Worm (Caenorhabditis elegans): ENCODE results near the gene Y116F11A.3.

The Y116F11A.3 gene

DNA sequence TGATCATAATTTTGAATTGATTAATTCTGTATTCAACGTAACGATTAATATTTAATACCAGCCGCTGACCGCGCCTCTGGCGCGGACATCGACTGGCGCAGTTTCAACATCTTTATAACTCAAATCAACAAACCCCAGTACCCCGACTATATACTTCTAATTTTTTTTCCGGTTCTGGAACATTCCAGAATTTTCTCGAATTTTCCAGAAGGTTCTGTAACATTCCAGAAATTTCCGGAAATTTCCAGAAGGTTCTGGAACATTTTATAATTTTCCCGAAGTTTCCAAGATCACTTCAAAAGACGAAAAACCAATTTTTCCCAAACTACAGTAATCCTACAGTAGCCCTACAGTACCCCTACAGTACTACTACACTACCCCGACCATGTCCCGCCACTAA, 50.4 kb downstream of the Y116F11A.3 start:
- TF ChIP-seq ceh-18 (tag; optimal IDR thresholded peaks at IDR 0.05): no peak
- TF ChIP-seq Y22D7AL.16 (tag; optimal IDR thresholded peaks at IDR 0.05): no peak
- no peak for TF ChIP-seq ceh-31 (tag; optimal IDR thresholded peaks at IDR 0.05)
- no peak for TF ChIP-seq ztf-16 (tag; optimal IDR thresholded peaks at IDR 0.05)
- no peak for TF ChIP-seq T23F11.4 (GFP tag; optimal IDR thresholded peaks at IDR 0.05)
- TF ChIP-seq npax-4 (tag; optimal IDR thresholded peaks at IDR 0.05): no peak
- no peak for TF ChIP-seq pat-9 (tag; optimal IDR thresholded peaks at IDR 0.05)
- TF ChIP-seq fkh-6 (tag; optimal IDR thresholded peaks at IDR 0.05): no peak
- TF ChIP-seq elt-4 (tag; optimal IDR thresholded peaks at IDR 0.05): no peak

Measured in whole organism, late embryonic.